Fruit fly (Drosophila melanogaster): ENCODE measurements around the gene Rpp30.

DNA sequence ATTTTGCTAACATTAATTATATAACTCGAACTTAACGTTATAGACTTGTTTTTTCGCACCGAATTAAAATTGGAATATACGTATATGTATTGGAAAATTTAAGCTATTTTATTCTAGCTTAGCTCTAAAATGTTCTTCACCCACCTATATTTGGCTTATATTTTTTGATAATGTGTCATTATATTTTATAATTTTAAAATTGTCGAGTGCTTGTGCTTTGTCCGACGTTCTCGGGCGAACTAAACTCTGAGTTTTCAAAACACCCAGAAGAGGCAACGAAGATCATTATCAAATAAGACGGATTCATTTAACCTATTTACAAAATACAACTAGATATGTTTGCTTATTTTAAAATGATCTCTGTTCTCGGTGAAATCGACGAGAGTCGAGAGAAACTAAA, 45.6 kb downstream of the Rpp30 start:
- TF ChIP-seq br (GFP tag; optimal IDR thresholded peaks at IDR 0.05) (no peak), CrebA (GFP tag; optimal IDR thresholded peaks at IDR 0.05; ENCODE audit: borderline replicate concordance) (no peak), usp (GFP tag; optimal IDR thresholded peaks at IDR 0.05) (no peak), Vsx2 (GFP tag; optimal IDR thresholded peaks at IDR 0.05; ENCODE audit: partially characterized antibody) (no peak), Sp1 (GFP tag; optimal IDR thresholded peaks at IDR 0.05) (no peak)

All from whole organism, wandering third instar larva.